Fruit fly (Drosophila melanogaster) whole organism, embryonic: ENCODE results near the gene Rtnl2.

Experiments
- CG10462 ChIP-seq: fragments of 200-800 bp; sonication (Bioruptor generic); optimal IDR thresholded peaks from 2 replicates; lab custom pipeline; 2016; ENCODE audit warnings: missing biosample characterization, missing genetic modification characterization
- slbo ChIP-seq: fragments of 200-800 bp; sonication (Bioruptor generic); IDR thresholded peaks from 2 replicates; pipeline ENCODE4 v1.3.6; 2022; ENCODE audit warnings: missing biosample characterization, missing genetic modification characterization

- no peak for TF ChIP-seq slbo (GFP tag; lab: Robert Waterston, UW)
- no peak for TF ChIP-seq CG10462
Observed at dm6 chr3R:7528677-7529076, 1.4 kb downstream of the Rtnl2 start, which contains the start of gene alpha-Est6.
